Fruit fly (Drosophila melanogaster): ENCODE measurements around the gene CG32095.
A peak's percentile ranks its signal among the peaks of the same experiment; 100 is the strongest.

The CG32095 gene

DNA sequence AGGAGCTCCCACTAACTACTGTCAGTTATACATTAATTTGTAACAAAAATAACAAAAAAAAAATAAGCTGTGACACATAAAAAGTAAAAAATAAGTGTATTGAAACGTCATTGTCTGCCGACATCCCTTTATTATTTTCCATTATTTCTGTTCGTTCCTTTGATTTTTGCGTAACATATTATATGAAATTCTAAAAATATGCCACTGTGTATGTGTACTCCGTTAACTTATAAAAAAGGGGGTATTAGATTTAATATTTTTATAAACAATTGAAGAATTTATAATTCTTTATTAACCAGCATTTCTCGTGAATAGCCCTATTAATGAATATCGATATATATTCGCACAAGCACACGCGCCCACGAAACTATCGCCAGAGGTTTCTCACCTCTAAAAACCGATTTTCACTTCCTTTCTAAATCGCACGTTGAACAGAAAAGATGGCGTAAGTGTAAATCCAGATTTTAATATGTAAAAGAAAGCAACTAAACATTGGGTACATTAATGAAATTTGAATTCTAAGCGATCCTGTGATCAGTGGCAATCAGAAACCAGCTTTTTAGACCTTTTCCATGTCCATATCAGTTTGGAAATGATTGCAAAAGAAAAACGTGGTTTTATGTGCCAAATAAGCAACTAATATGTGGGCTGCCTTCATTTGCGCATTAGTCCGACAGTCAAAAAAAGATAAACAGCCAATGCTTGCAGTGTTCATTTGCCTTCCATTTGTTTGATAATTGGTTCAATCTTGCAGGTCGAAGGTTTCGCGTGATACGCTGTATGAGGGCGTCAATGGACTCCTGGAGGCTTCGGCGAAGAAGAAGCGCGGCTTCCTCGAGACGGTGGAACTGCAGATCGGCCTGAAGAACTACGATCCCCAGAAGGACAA is 2.8 kb downstream of the CG32095 start, which contains the start of gene RpL10Ab:
RpL10Ab (plus strand) TSS at position 406 of the 889 bp plus-strand sequence.
- TF ChIP-seq CG17801 (GFP tag; optimal IDR thresholded peaks at IDR 0.05; ENCODE audit: partially characterized antibody) = peak; percentile 37

DNA sequence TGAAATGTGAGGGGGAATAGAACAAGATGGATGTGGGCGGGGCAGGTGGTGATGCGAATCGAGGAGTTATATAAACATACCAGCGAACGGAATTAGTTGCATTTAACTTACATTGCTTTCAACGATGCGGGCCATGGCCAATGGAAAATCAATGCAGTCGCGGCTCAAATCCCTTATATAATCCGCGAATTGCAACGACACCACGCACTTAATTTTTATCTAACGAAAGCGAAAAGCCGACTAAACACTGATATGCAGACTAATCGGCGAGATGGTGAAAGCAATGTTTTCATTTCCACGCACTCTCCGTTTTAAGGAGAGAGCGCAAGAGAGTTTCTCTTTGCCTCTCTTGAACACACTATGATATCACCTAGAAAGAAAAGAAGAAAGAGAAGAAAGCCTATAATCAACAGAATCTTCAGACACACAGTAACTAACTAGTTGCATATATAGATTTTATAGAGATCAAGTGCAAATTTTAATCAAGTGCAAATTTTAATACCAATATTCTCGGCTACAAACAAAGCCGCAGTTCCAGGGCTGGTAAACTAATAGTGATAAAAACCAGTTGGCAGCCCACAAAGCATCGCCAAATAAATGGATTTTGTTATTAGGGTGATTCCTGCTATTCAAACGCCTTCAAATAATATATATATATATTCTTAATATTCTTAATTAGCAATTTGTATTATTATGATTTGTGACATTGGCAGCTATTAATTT is 3.6 kb downstream of the CG32095 start, which contains the start of the genes CG11597 and CG5946:
CG11597 (minus strand) TSS at position 553 of the 723 bp plus-strand sequence.
CG5946 (minus strand) TSS at position 553 of the 723 bp plus-strand sequence.
- no peak for TF ChIP-seq CG17801 (GFP tag; optimal IDR thresholded peaks at IDR 0.05; ENCODE audit: partially characterized antibody)

DNA sequence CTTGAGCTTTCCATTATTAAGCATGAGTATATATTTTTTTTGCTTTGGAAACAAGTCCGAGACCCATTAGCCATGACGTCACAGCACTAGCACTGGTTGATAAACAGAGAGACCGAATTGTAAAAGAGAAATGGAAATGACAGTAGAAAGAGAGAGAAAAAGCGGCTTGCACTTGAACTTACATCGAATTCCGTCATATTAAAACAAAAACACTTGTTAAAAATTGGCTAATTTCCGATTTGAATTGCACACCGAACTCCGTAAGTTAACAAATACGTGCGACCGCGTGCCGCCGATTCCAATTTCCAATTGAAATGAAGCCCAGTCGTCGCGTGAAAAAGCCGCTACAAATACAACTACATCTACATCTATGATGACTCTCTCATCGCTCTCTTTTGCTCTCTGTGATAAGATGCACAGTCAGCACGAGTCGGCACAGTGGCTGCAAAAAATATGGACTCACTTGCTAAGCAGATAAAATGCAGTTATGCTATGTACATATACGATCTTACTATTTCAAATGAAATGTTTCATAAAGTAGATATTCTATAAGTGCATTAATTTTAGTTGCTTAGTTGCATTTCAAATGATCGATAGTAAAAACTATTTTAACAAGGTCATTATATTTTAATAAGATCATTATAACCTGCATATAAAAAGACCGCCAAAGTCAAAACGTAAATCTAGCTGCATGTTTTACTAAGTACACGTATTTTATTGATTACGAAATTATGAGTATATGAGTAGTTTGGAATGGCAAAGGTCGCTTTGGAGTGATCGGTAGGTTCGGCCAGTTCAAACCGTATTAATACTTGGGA is 5.7 kb downstream of the CG32095 start:
- peak; percentile 70 for TF ChIP-seq CG17801 (GFP tag; optimal IDR thresholded peaks at IDR 0.05; ENCODE audit: partially characterized antibody)

DNA sequence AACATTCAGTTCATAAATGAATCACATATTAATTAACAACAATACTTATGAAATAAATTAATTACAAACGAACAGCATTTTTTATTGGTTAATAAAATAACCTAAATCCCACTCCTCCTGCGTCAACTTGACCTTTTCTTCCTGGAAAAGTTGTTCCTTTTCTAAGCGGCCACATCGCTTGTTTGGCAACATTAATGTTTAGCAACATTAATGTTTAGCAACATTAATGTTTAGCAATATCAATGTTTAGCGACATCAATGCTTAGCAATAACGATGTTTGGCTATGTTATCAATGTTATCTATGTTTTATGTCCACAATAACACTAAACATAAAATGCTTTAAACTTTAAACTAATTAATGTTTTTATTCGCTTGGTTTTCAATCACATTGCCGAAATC is 8.9 kb downstream of the CG32095 start:
- TF ChIP-seq CG17801 (GFP tag; optimal IDR thresholded peaks at IDR 0.05; ENCODE audit: partially characterized antibody) = no peak

DNA sequence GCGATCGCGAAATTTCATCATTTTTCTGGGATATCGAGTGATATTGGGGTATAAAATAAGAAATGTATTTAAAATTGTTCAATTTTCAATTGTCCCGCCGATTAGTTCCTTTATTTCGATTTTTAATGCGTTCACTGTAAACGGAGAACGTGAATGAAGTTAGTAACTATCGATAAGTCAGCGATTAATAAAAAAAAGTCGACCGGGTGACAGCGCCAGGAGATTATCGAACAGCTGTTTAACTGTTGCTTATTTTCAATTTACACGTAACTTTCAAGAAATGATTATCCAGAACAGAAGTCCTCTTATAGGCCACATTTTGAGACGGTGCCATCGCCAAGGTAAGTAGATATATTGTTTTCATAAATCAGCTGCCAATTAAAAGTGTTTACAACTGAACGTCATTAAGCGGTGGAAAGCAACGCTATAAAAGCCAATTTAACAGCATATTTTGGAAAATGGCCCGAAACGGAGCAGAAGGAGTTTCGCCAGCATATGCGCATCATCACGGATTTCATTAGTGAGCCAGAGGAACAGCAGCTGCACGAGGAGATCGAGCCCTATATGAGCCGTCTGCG is 10.2 kb downstream of the CG32095 start, which contains the start of gene CG14130:
CG14130 (plus strand) TSS at position 225 of the 578 bp plus-strand sequence.
- peak; percentile 12 for TF ChIP-seq CG17801 (GFP tag; optimal IDR thresholded peaks at IDR 0.05; ENCODE audit: partially characterized antibody)

DNA sequence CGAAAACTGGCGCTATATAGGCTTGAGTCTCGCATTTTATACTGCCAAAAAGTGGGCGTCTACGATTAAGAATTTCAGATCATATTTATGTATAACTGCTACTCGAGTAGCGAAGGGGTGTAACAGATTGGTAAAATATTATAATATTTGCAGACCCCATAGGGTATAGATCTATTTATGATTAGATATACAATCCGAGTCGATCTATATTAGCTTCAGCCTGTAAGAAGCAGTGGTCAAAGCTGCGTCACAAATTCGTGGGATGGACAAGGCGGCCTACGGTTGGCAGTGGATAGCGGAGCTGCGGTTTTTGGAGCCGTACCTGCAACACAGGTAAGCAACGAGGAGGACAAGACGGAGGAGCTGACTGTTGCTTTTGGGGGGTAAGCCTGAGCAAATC is 10.9 kb downstream of the CG32095 start, which contains the start of gene Cubn2:
Cubn2 (minus strand) TSS at position 101 of the 400 bp plus-strand sequence.
- no peak for TF ChIP-seq CG17801 (GFP tag; optimal IDR thresholded peaks at IDR 0.05; ENCODE audit: partially characterized antibody)

DNA sequence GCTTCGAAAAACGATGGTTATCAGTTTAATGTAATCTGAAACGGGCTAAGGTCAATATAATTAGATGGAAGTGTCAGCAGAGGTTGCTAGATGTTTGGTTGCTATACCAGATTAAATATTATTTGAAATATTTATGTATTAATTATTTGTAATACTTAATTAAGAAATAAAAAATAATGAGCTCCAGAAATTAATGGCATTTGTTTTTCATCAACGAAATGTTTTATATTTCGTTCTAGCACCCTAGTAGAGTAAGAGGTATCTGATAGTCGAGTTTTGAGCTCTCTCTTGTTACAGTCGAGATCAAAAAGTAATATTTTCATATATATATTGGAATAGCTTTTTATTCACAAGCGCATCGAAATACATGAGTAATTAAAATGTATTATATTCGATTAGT is 23.9 kb downstream of the CG32095 start:
- TF ChIP-seq CG17801 (GFP tag; optimal IDR thresholded peaks at IDR 0.05; ENCODE audit: partially characterized antibody) = no peak

DNA sequence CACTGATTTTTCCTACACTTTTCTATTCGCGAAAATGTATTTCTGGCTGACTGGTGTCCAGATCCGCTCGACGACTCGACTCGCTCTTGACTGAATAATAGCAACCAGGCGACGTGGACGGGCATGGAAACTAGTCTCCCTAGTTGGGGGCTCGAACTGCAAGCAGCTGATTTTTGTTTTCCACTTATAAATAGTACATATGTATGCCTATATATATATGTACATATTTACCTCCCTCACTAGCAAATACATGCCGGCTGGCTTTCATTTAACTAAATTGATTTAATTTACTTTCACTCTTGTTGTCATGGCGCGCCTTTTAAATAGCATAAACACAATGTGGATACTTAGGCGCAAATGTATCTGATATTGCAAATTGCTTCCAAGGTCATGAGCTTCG is 24.8 kb downstream of the CG32095 start, which contains the start of gene Gcat:
Gcat (minus strand) TSS at position 101 of the 400 bp plus-strand sequence.
- no peak for TF ChIP-seq CG17801 (GFP tag; optimal IDR thresholded peaks at IDR 0.05; ENCODE audit: partially characterized antibody)

DNA sequence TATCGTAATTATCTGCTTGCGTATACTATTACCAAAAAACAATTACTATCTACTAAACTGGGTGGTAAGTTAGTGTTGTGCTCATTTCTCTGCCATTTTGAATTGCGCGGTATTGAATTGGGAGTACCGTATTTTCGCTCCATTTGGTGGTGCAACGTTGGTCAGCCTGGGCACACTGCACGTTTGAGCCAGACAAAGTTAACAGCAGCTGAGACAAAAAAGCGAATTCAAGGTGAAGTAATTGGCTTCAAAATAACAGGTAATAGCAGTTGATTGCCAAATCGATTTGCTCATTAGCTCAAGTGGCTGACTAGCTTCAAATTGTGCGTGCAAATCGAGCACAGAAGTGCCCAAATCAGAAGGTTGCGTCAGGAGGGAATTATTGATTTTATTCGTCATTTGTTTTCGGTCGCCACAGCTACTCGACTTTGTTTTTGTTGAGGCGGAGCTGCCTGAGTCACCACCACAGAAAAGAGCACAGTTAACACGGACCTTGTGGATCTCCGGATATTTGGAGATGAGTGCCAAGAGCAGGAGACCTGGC is 30.0 kb downstream of the CG32095 start, which contains the start of gene Klp68D:
Klp68D (plus strand) TSS at position 175 of the 544 bp plus-strand sequence.
- no peak for TF ChIP-seq CG17801 (GFP tag; optimal IDR thresholded peaks at IDR 0.05; ENCODE audit: partially characterized antibody)

DNA sequence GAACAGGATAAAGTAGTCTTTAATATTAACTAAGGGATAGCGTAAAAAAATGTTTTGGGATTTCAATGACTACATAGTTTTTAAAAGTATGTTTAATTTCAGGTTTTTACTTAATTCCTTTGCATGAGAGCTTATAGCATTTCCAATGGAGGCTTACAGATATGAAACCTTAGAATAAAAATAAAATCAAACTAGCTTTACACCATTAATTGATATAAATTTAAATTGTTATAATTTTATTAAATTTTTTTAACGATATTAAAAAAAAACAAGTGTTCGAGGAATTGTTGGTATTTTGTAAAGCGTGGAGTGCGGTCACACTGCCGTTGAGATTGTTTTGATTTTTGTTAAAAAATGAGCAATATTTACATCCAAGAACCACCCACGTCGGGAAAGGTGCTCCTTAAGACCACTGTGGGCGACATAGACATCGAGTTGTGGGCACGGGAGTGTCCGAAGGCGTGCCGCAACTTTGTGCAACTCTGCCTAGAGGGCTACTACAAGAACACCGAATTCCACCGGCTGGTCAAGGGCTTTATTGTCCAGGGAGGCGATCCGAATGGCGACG is 32.2 kb downstream of the CG32095 start, which contains the start of the genes twy and CG10907:
twy (minus strand) TSS at position 51 of the 568 bp plus-strand sequence.
CG10907 (plus strand) TSS at position 282 of the 568 bp plus-strand sequence.
- TF ChIP-seq CG17801 (GFP tag; optimal IDR thresholded peaks at IDR 0.05; ENCODE audit: partially characterized antibody) = no peak

DNA sequence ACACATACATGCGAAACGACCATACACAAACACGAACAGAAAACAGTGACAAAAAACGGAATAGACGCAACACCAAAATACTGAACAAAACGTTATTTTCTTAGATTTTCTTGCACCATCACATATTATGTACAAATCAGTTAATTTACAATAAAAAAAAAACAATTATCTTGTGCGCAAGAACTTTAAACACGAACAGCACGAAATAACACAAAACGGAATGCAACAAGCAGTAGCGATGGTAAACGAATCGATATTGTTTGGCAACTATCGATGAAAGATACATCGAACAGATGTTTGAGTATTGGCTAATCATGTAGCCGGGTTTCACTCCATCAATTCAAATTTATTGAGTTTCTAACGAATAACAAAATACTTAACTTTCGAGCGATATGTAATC is 35.8 kb downstream of the CG32095 start, which contains the start of gene Pi3K68D:
Pi3K68D (minus strand) TSS at position 241 of the 400 bp plus-strand sequence.
- TF ChIP-seq CG17801 (GFP tag; optimal IDR thresholded peaks at IDR 0.05; ENCODE audit: partially characterized antibody) = peak; percentile 21

DNA sequence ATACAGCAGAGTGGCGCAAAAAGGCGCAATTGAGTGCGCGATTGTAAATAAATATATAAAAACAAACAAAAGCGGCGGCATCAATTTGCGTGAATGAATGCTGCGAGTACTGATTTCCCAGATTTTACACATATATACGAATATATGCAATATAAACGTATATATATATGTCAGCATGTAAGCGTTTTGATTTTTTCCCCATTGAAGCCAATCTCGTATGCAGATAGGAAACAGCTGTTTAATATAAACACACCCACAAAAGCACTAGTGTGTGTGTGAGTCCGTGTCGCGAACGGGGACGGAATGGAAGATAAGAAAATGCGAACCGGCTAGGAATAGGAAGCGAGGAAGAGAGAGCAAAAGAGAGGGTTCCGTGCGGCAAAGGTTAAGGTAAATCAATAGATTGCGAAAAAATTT is 36.6 kb downstream of the CG32095 start:
- no peak for TF ChIP-seq CG17801 (GFP tag; optimal IDR thresholded peaks at IDR 0.05; ENCODE audit: partially characterized antibody)

DNA sequence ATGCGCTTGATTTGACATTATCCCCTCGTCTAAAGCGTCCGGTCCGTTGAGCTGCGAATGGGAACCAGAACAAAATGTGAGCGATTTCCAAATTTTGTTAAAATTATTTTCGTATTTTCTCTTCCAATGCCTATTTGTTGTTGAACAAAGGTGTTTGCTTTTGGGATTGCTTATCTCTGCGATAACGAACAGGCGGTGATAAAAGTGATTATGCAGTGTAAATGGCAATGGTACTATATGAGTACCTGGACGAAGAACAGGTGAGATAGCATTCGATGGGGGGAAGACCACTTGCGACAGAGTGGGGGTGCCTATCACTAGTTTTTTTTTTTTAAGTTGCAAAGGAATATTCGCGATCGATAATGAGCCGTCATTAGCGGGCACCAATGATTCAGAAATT is 37.3 kb downstream of the CG32095 start:
- no peak for TF ChIP-seq CG17801 (GFP tag; optimal IDR thresholded peaks at IDR 0.05; ENCODE audit: partially characterized antibody)
